Fruit fly (Drosophila melanogaster) whole organism, embryonic: ENCODE measurements around the gene Rad17.

Experiments
- BEAF-32 ChIP-seq: fragments of 200-800 bp; sonication (Bioruptor generic); optimal IDR thresholded peaks from 3 replicates; lab custom pipeline; 2017; ENCODE audit warnings: missing biosample characterization, missing genetic modification characterization, mild to moderate bottlenecking, moderate library complexity, missing genetic modification reagents
- CG10209 ChIP-seq: fragments of 200-800 bp; sonication (Bioruptor generic); optimal IDR thresholded peaks from 3 replicates; lab custom pipeline; 2017; ENCODE audit warnings: missing biosample characterization, mild to moderate bottlenecking, missing genetic modification characterization, missing genetic modification reagents
- CG12071 ChIP-seq: fragments of 200-800 bp; sonication (Bioruptor generic); optimal IDR thresholded peaks from 3 replicates; lab custom pipeline; 2018; ENCODE audit warnings: missing biosample characterization, mild to moderate bottlenecking, missing genetic modification characterization
- CG1233 ChIP-seq: fragments of 200-800 bp; sonication (Bioruptor generic); optimal IDR thresholded peaks from 4 replicates; lab custom pipeline; 2018; ENCODE audit warnings: missing biosample characterization, mild to moderate bottlenecking, missing genetic modification characterization
- CG12769 ChIP-seq: fragments of 200-800 bp; sonication (Bioruptor generic); optimal IDR thresholded peaks from 2 replicates; lab custom pipeline; 2019; ENCODE audit warnings: missing biosample characterization, mild to moderate bottlenecking, missing genetic modification characterization, moderate library complexity
- CG13296 ChIP-seq: fragments of 200-800 bp; sonication (Bioruptor generic); optimal IDR thresholded peaks from 3 replicates; lab custom pipeline; 2018; ENCODE audit warnings: missing biosample characterization, mild to moderate bottlenecking, missing genetic modification characterization
- CG14050 ChIP-seq: fragments of 200-800 bp; sonication (Bioruptor generic); IDR thresholded peaks from 3 replicates; pipeline ENCODE4 v1.3.6; 2022; ENCODE audit warnings: missing biosample characterization, missing genetic modification characterization
- CG15269 ChIP-seq: fragments of 200-800 bp; sonication (Bioruptor generic); optimal IDR thresholded peaks from 2 replicates; lab custom pipeline; 2018; ENCODE audit warnings: missing biosample characterization, mild to moderate bottlenecking, missing genetic modification characterization, moderate library complexity
- CG17359 ChIP-seq: fragments of 200-800 bp; sonication (Bioruptor generic); optimal IDR thresholded peaks from 3 replicates; lab custom pipeline; 2018; ENCODE audit warnings: missing biosample characterization, mild to moderate bottlenecking, missing genetic modification characterization, moderate library complexity
- CG34376 ChIP-seq: fragments of 200-800 bp; sonication (Bioruptor generic); optimal IDR thresholded peaks from 2 replicates; lab custom pipeline; 2018; ENCODE audit warnings: missing biosample characterization, mild to moderate bottlenecking, missing genetic modification characterization
- CG5245 ChIP-seq: fragments of 200-800 bp; sonication (Bioruptor generic); optimal IDR thresholded peaks from 3 replicates; lab custom pipeline; 2016; ENCODE audit warnings: missing biosample characterization, missing genetic modification characterization
- CG6175 ChIP-seq: fragments of 200-800 bp; sonication (Bioruptor generic); IDR thresholded peaks from 3 replicates; pipeline ENCODE4 v1.3.6; 2022; ENCODE audit warnings: missing biosample characterization, missing genetic modification characterization
- CG6683 ChIP-seq: fragments of 200-800 bp; sonication (Bioruptor generic); optimal IDR thresholded peaks from 2 replicates; lab custom pipeline; 2017; ENCODE audit warnings: missing biosample characterization, mild to moderate bottlenecking, missing genetic modification characterization, missing genetic modification reagents
- CG7786 ChIP-seq: fragments of 200-800 bp; sonication (Bioruptor generic); optimal IDR thresholded peaks from 2 replicates; lab custom pipeline; 2016; ENCODE audit warnings: missing biosample characterization, missing genetic modification characterization
- CG9437 ChIP-seq: fragments of 200-800 bp; sonication (Bioruptor generic); optimal IDR thresholded peaks from 2 replicates; lab custom pipeline; 2018; ENCODE audit warnings: missing biosample characterization, mild to moderate bottlenecking, missing genetic modification characterization
- CG9727 ChIP-seq: fragments of 200-800 bp; sonication (Bioruptor generic); optimal IDR thresholded peaks from 3 replicates; lab custom pipeline; 2017; ENCODE audit warnings: missing biosample characterization, mild to moderate bottlenecking, missing genetic modification characterization
- D19B ChIP-seq: fragments of 200-800 bp; sonication (Bioruptor generic); optimal IDR thresholded peaks from 2 replicates; lab custom pipeline; 2017; ENCODE audit warnings: missing biosample characterization, mild to moderate bottlenecking, missing genetic modification characterization
- Dip2 ChIP-seq: fragments of 200-800 bp; sonication (Bioruptor generic); IDR thresholded peaks from 2 replicates; pipeline ENCODE4 v1.3.6; 2022; ENCODE audit warnings: missing biosample characterization, missing genetic modification characterization
- Dll ChIP-seq: fragments of 200-800 bp; sonication (Bioruptor generic); IDR thresholded peaks from 4 replicates; pipeline ENCODE4 v1.3.6; 2022; ENCODE audit warnings: missing biosample characterization, missing genetic modification characterization; ENCODE audit not compliant: partially characterized antibody
- Elba2 ChIP-seq: fragments of 200-800 bp; sonication (Bioruptor generic); optimal IDR thresholded peaks from 3 replicates; lab custom pipeline; 2016; ENCODE audit warnings: missing biosample characterization, missing genetic modification characterization
- HLHmδ ChIP-seq: fragments of 200-800 bp; sonication (Bioruptor generic); optimal IDR thresholded peaks from 2 replicates; lab custom pipeline; 2018; ENCODE audit warnings: missing biosample characterization, mild to moderate bottlenecking, missing genetic modification characterization, moderate library complexity
- Hmr ChIP-seq: fragments of 200-800 bp; sonication (Bioruptor generic); optimal IDR thresholded peaks from 3 replicates; lab custom pipeline; 2017; ENCODE audit warnings: mild to moderate bottlenecking, missing biosample characterization, missing genetic modification reagents, missing genetic modification characterization
- Hr78 ChIP-seq, 2 experiments: fragments of 200-800 bp in 1 of 2; fragments of >200 bp in 1 of 2; sonication (Bioruptor generic) in 1 of 2; optimal IDR thresholded peaks; 2 replicates each; lab custom pipeline; 2017 to 2019; ENCODE audit warnings: missing biosample characterization in 2 of 2, missing genetic modification characterization in 2 of 2, mild to moderate bottlenecking in 1 of 2, moderate library complexity in 1 of 2
- Max ChIP-seq: fragments of 200-800 bp; sonication (Bioruptor generic); optimal IDR thresholded peaks from 2 replicates; lab custom pipeline; 2016; ENCODE audit warnings: missing biosample characterization, mild to moderate bottlenecking, missing genetic modification characterization
- Pdp1 ChIP-seq, 2 experiments: fragments of 200-800 bp; sonication (Bioruptor generic); optimal IDR thresholded peaks; 3 replicates each; lab custom pipeline; 2016; ENCODE audit warnings: missing biosample characterization in 2 of 2, missing genetic modification characterization in 2 of 2, mild to moderate bottlenecking in 1 of 2, moderate library complexity in 1 of 2
- Rfx ChIP-seq: fragments of 200-800 bp; sonication (Bioruptor generic); IDR thresholded peaks from 2 replicates; pipeline ENCODE4 v1.3.6; 2022; ENCODE audit warnings: missing biosample characterization, missing genetic modification characterization
- Tbp ChIP-seq: fragments of >200 bp; optimal IDR thresholded peaks from 2 replicates; lab custom pipeline; 2018; ENCODE audit warnings: missing biosample characterization, missing genetic modification characterization
- YL-1 ChIP-seq: fragments of 200-800 bp; sonication (Bioruptor generic); optimal IDR thresholded peaks from 3 replicates; lab custom pipeline; 2017; ENCODE audit warnings: missing biosample characterization, mild to moderate bottlenecking, missing genetic modification characterization
- cas ChIP-seq: fragments of 200-800 bp; sonication (Bioruptor generic); IDR thresholded peaks from 2 replicates; pipeline ENCODE4 v1.3.6; 2022; ENCODE audit warnings: missing biosample characterization, missing genetic modification characterization
- caup ChIP-seq: fragments of 200-800 bp; sonication (Bioruptor generic); optimal IDR thresholded peaks from 3 replicates; lab custom pipeline; 2017; ENCODE audit warnings: missing biosample characterization, mild to moderate bottlenecking, missing genetic modification characterization, moderate library complexity; ENCODE audit not compliant: severe bottlenecking
- crp ChIP-seq, 2 experiments: fragments of 200-800 bp; sonication (Bioruptor generic); optimal IDR thresholded peaks; 2 replicates in 1 of 2; 3 replicates in 1 of 2; lab custom pipeline; 2017; ENCODE audit warnings: missing biosample characterization in 2 of 2, missing genetic modification characterization in 2 of 2, mild to moderate bottlenecking in 1 of 2, moderate library complexity in 1 of 2
- dimm ChIP-seq: fragments of 200-800 bp; sonication (Bioruptor generic); IDR thresholded peaks from 2 replicates; pipeline ENCODE4 v1.3.6; 2022; ENCODE audit warnings: missing biosample characterization, missing genetic modification characterization
- en ChIP-seq: fragments of 200-800 bp; sonication (Bioruptor generic); optimal IDR thresholded peaks from 2 replicates; lab custom pipeline; 2016; ENCODE audit warnings: missing biosample characterization, missing genetic modification characterization
- fd64A ChIP-seq: fragments of 200-800 bp; sonication (Bioruptor generic); optimal IDR thresholded peaks from 3 replicates; lab custom pipeline; 2018; ENCODE audit warnings: missing biosample characterization, mild to moderate bottlenecking, missing genetic modification characterization
- gem ChIP-seq: fragments of 200-800 bp; sonication (Bioruptor generic); optimal IDR thresholded peaks from 2 replicates; lab custom pipeline; 2019; ENCODE audit warnings: missing biosample characterization, mild to moderate bottlenecking, missing genetic modification characterization, moderate library complexity
- grn ChIP-seq: fragments of 200-800 bp; sonication (Bioruptor generic); optimal IDR thresholded peaks from 3 replicates; lab custom pipeline; 2017; ENCODE audit warnings: missing biosample characterization, missing genetic modification characterization
- insv ChIP-seq, 2 experiments: fragments of 200-800 bp; sonication (Bioruptor generic); optimal IDR thresholded peaks; 3 replicates each; lab custom pipeline; 2016 to 2018; ENCODE audit warnings: missing biosample characterization in 2 of 2, missing genetic modification characterization in 2 of 2
- kah ChIP-seq: fragments of 200-800 bp; sonication (Bioruptor generic); optimal IDR thresholded peaks from 2 replicates; lab custom pipeline; 2018; ENCODE audit warnings: missing biosample characterization, mild to moderate bottlenecking, missing genetic modification characterization
- kni ChIP-seq: fragments of 200-800 bp; sonication (Bioruptor generic); optimal IDR thresholded peaks from 3 replicates; lab custom pipeline; 2017; ENCODE audit warnings: mild to moderate bottlenecking, missing biosample characterization, missing genetic modification reagents, missing genetic modification characterization
- lab ChIP-seq: fragments of 200-800 bp; sonication (Bioruptor generic); optimal IDR thresholded peaks from 3 replicates; lab custom pipeline; 2017; ENCODE audit warnings: missing biosample characterization, missing genetic modification characterization, mild to moderate bottlenecking, moderate library complexity, missing genetic modification reagents
- mam ChIP-seq: fragments of 200-800 bp; sonication (Bioruptor generic); optimal IDR thresholded peaks from 3 replicates; lab custom pipeline; 2016; ENCODE audit warnings: missing biosample characterization, missing genetic modification characterization
- nau ChIP-seq: fragments of 200-800 bp; sonication (Bioruptor generic); optimal IDR thresholded peaks from 3 replicates; lab custom pipeline; 2017; ENCODE audit warnings: missing biosample characterization, mild to moderate bottlenecking, missing genetic modification characterization, missing genetic modification reagents
- nerfin-1 ChIP-seq: fragments of 200-800 bp; sonication (Bioruptor generic); optimal IDR thresholded peaks from 3 replicates; lab custom pipeline; 2019; ENCODE audit warnings: missing biosample characterization, mild to moderate bottlenecking, missing genetic modification characterization, moderate library complexity
- oc ChIP-seq: fragments of 200-800 bp; sonication (Bioruptor generic); optimal IDR thresholded peaks from 2 replicates; lab custom pipeline; 2018; ENCODE audit warnings: missing biosample characterization, mild to moderate bottlenecking, missing genetic modification characterization, moderate library complexity
- odd ChIP-seq: fragments of 200-800 bp; sonication (Bioruptor generic); optimal IDR thresholded peaks from 2 replicates; lab custom pipeline; 2017; ENCODE audit warnings: missing biosample characterization, mild to moderate bottlenecking, missing genetic modification characterization
- onecut ChIP-seq: fragments of 200-800 bp; sonication (Bioruptor generic); IDR thresholded peaks from 2 replicates; pipeline ENCODE4 v1.3.6; 2022; ENCODE audit warnings: missing biosample characterization, missing genetic modification characterization
- peb ChIP-seq: fragments of 200-800 bp; sonication (Bioruptor generic); IDR thresholded peaks from 2 replicates; pipeline ENCODE4 v1.3.6; 2022; ENCODE audit warnings: missing biosample characterization, missing genetic modification characterization
- so ChIP-seq: fragments of 200-800 bp; sonication (Bioruptor generic); IDR thresholded peaks from 3 replicates; pipeline ENCODE4 v1.3.6; 2022; ENCODE audit warnings: missing biosample characterization, missing genetic modification characterization
- ssp ChIP-seq: fragments of 200-800 bp; sonication (Bioruptor generic); IDR thresholded peaks from 2 replicates; pipeline ENCODE4 v1.3.6; 2022; ENCODE audit warnings: missing biosample characterization, missing genetic modification characterization
- zfh1 ChIP-seq: fragments of 200-800 bp; sonication (Bioruptor generic); IDR thresholded peaks from 3 replicates; pipeline ENCODE4 v1.3.6; 2022; ENCODE audit warnings: missing biosample characterization, missing genetic modification characterization

Gene Rad17

dm6 chr3R:14708948-14709385 is 46.0 kb upstream of the Rad17 start (continued):
- no peak for TF ChIP-seq ssp (GFP tag; lab: Robert Waterston, UW)
- no peak for TF ChIP-seq so (GFP tag; lab: Robert Waterston, UW)
- TF ChIP-seq YL-1 (GFP tag; lab: Kevin White, UChicago), result no peak
- TF ChIP-seq Rfx (GFP tag; lab: Robert Waterston, UW), result peak; percentile 14; the same call in 1 of the 2 replicates
- peak; percentile 35 for TF ChIP-seq nau (GFP tag; lab: Kevin White, UChicago)
- peak; percentile 10 for TF ChIP-seq CG15269 (tag; lab: Kevin White, UChicago)
- no peak for TF ChIP-seq Tbp (GFP tag; lab: Kevin White, UChicago)
- TF ChIP-seq grn (GFP tag; lab: Kevin White, UChicago), result peak; percentile 82
- TF ChIP-seq CG10209 (GFP tag; lab: Kevin White, UChicago), result no peak
- TF ChIP-seq D19B (GFP tag; lab: Kevin White, UChicago), result no peak
- peak; percentile 40 for TF ChIP-seq CG1233 (GFP tag; lab: Kevin White, UChicago)
- TF ChIP-seq kni (GFP tag; lab: Kevin White, UChicago), result no peak
- peak; percentile 3 for TF ChIP-seq CG12769 (tag; lab: Kevin White, UChicago)
- TF ChIP-seq Dip2 (GFP tag; lab: Robert Waterston, UW), result no peak
- no peak for TF ChIP-seq CG6175 (GFP tag; lab: Robert Waterston, UW)
- no peak for TF ChIP-seq HLHmδ (GFP tag; lab: Kevin White, UChicago)
- TF ChIP-seq zfh1 (GFP tag; lab: Robert Waterston, UW), result no peak
- TF ChIP-seq odd (GFP tag; lab: Kevin White, UChicago), result peak; percentile 7
- TF ChIP-seq crp (GFP tag; optimal IDR thresholded peaks at IDR 0.05; lab: Kevin White, UChicago), result no peak
- TF ChIP-seq fd64A (GFP tag; lab: Kevin White, UChicago), result peak; percentile 48
- TF ChIP-seq Hmr, result no peak
- no peak for TF ChIP-seq Pdp1 (GFP tag; optimal IDR thresholded peaks at IDR 0.05; lab: Kevin White, UChicago)
- TF ChIP-seq kah (GFP tag; lab: Kevin White, UChicago), result no peak
- TF ChIP-seq CG9437, result no peak
- TF ChIP-seq Dll (GFP tag; lab: Robert Waterston, UW), result no peak
- TF ChIP-seq CG12071 (GFP tag; lab: Kevin White, UChicago), result peak; percentile 25
- peak in 1 of 2 experiments; percentile 39 for TF ChIP-seq Hr78 (GFP tag; optimal IDR thresholded peaks at IDR 0.05; lab: Kevin White, UChicago)
- TF ChIP-seq caup, result peak; percentile 30
- peak; percentile 61 for TF ChIP-seq CG34376 (GFP tag; lab: Kevin White, UChicago)
- TF ChIP-seq oc (tag; lab: Kevin White, UChicago), result no peak
- peak; percentile 29 for TF ChIP-seq CG9727
- no peak for TF ChIP-seq CG14050 (GFP tag; lab: Robert Waterston, UW)
- TF ChIP-seq onecut, result no peak
- no peak for TF ChIP-seq mam
- no peak for TF ChIP-seq insv (GFP tag; optimal IDR thresholded peaks at IDR 0.05; lab: Kevin White, UChicago)
- TF ChIP-seq dimm (GFP tag; lab: Robert Waterston, UW), result no peak
- TF ChIP-seq nerfin-1 (tag; lab: Kevin White, UChicago), result peak; percentile 6
- no peak for TF ChIP-seq BEAF-32 (GFP tag; lab: Kevin White, UChicago)
- TF ChIP-seq CG17359 (tag; lab: Kevin White, UChicago), result peak; percentile 2
- TF ChIP-seq cas (GFP tag; lab: Robert Waterston, UW), result no peak
- peak; percentile 49 for TF ChIP-seq CG13296 (GFP tag; lab: Kevin White, UChicago)
- peak; percentile 8 for TF ChIP-seq en (GFP tag; lab: Kevin White, UChicago)
- TF ChIP-seq lab (GFP tag; lab: Kevin White, UChicago), result peak; percentile 65
- peak; percentile 11 for TF ChIP-seq CG5245
- no peak for TF ChIP-seq Elba2 (GFP tag; lab: Kevin White, UChicago)
- TF ChIP-seq Max, result no peak
- TF ChIP-seq CG7786, result no peak
- peak; percentile 36 for TF ChIP-seq CG6683 (GFP tag; lab: Kevin White, UChicago)
- no peak for TF ChIP-seq peb (GFP tag; lab: Robert Waterston, UW)
- no peak for TF ChIP-seq gem (tag; lab: Kevin White, UChicago)
